Worm (Caenorhabditis elegans): Measurements from ENCODE around the gene F55A11.4.

DNA sequence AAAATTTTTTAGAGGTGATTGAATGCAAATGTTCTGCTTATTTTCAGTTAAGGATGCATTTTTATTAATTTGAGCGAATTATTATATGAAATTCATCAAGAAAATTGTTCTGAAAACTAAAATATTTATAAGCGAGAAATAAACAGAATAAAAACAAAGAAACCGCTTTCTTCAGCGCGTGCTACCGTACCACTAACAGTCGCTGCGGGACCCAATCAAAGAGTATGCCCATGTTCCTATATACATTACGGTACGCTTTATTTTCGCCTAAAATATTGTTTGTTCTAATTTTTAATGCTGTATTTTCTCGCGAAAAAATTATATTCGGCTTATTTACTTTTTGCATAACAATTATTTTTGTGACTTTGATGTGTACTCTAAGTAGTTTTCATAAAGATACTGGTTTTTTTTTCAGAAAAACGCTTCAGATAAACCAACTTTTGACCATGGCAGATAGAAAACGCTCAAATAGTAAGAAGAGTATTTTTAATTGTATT lies 17.5 kb downstream of the F55A11.4 start, which contains the start of gene F55A11.8:
- no peak for TF ChIP-seq nhr-90 (tag; optimal IDR thresholded peaks at IDR 0.05; ENCODE audit: poor library complexity)
- TF ChIP-seq dpl-1 (GFP tag; optimal IDR thresholded peaks at IDR 0.05) = no peak
- TF ChIP-seq aly-2 (tag; optimal IDR thresholded peaks at IDR 0.05) = no peak
- TF ChIP-seq skn-1 (tag; optimal IDR thresholded peaks at IDR 0.05) = no peak
- TF ChIP-seq unc-62 (GFP tag; optimal IDR thresholded peaks at IDR 0.05) = no peak

All from whole organism, L1 larva.